Worm (Caenorhabditis elegans) whole organism, midembryonic: ENCODE measurements around the gene fipr-8.

ENCODE experiments used
- T22C8.4 ChIP-seq: fragments of 200-800 bp; sonication (Bioruptor generic); IDR thresholded peaks from 2 replicates; pipeline ENCODE4 v1.3.6; 2022; ENCODE audit warnings: missing genetic modification characterization, missing compliant biosample characterization
- cog-1 ChIP-seq: sonication (generic microtip); optimal IDR thresholded peaks from 2 replicates; lab custom pipeline; 2016; ENCODE audit warnings: missing genetic modification characterization, missing compliant biosample characterization
- flt-1 ChIP-seq: fragments of 200-800 bp; sonication (Bioruptor generic); IDR thresholded peaks from 2 replicates; pipeline ENCODE4 v1.3.6; 2022; ENCODE audit warnings: missing genetic modification characterization, missing compliant biosample characterization
- klf-2 ChIP-seq: fragments of 200-800 bp; sonication (Bioruptor generic); conservative IDR thresholded peaks from 2 replicates; pipeline ENCODE4 v1.3.6; 2022; ENCODE audit warnings: missing genetic modification reagents, missing genetic modification characterization, missing compliant biosample characterization
- med-1 ChIP-seq: sonication (generic microtip); optimal IDR thresholded peaks from 2 replicates; lab custom pipeline; 2017; ENCODE audit warnings: missing genetic modification characterization, mild to moderate bottlenecking, missing compliant biosample characterization, antibody characterized with exemption, missing genetic modification reagents; ENCODE audit not compliant: insufficient read depth
- ref-1 ChIP-seq: fragments of 200-800 bp; sonication (Bioruptor generic); conservative IDR thresholded peaks from 2 replicates; pipeline ENCODE4 v1.3.6; 2022; ENCODE audit warnings: missing genetic modification reagents, missing genetic modification characterization, missing compliant biosample characterization
- tab-1 ChIP-seq: fragments of 200-800 bp; sonication (Bioruptor generic); IDR thresholded peaks from 2 replicates; pipeline ENCODE4 v1.3.6; 2022; ENCODE audit warnings: missing genetic modification characterization, missing compliant biosample characterization
- ztf-23 ChIP-seq: fragments of 200-800 bp; sonication (Bioruptor generic); IDR thresholded peaks from 2 replicates; pipeline ENCODE4 v1.3.6; 2022; ENCODE audit warnings: missing genetic modification reagents, missing genetic modification characterization, missing compliant biosample characterization
- ztf-29 ChIP-seq: fragments of 200-800 bp; sonication (Bioruptor generic); IDR thresholded peaks from 2 replicates; pipeline ENCODE4 v1.3.6; 2022; ENCODE audit warnings: missing genetic modification reagents, missing genetic modification characterization, missing compliant biosample characterization

Gene fipr-8

DNA sequence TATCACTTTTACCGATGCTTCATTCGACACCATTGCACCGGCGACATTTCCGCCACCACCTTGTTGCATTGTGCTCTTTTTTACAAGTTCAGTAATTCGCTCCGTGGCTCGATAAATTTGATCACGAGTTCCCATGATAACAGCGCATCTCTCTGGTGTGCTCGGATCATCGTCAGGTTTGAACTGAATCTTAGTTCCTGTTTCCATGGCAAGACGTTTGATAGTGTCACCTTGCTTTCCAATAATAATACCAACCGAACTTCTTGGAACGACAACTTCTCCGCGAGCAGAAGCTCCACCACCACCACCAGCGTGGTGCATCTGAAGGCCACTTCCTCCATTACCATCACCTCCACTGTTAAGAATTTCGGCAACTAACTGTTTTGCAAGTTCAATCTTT, 2.6 kb downstream of the fipr-8 start:
- TF ChIP-seq ref-1 (GFP tag; lab: Robert Waterston, UW) (no peak), ztf-23 (no peak), flt-1 (GFP tag; lab: Robert Waterston, UW) (no peak), T22C8.4 (no peak), med-1 (no peak), ztf-29 (GFP tag; lab: Robert Waterston, UW) (no peak), cog-1 (tag; lab: Kevin White, UChicago) (no peak)

DNA sequence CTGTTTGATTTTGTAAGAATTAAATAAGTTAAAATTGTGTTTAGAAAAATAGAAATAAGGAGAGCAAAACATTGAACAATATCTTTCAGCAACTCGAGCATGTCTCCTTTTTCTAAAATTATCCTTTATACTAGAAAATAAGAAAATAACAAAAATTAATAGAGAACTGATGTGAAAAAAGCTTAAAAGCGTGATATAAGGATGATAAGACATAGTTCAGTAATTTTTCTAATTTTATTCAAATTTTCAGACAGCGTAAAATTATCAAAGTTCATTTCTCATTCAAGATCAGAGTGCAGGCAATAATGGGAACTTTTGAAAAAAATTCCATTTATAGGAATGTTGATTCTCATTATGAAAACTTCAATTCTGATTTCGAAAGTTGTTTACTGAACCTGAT, 6.4 kb downstream of the fipr-8 start, which contains the start of gene str-182:
TSS of gene str-182 (minus strand) at position 101 of the 400 bp plus-strand sequence.
- TF ChIP-seq ztf-23 (no peak), ztf-29 (GFP tag; lab: Robert Waterston, UW) (no peak), ref-1 (GFP tag; lab: Robert Waterston, UW) (no peak), T22C8.4 (no peak), med-1 (no peak), flt-1 (GFP tag; lab: Robert Waterston, UW) (no peak), cog-1 (tag; lab: Kevin White, UChicago) (no peak), klf-2 (GFP tag; lab: Robert Waterston, UW) (no peak), tab-1 (GFP tag; lab: Robert Waterston, UW) (no peak)

DNA sequence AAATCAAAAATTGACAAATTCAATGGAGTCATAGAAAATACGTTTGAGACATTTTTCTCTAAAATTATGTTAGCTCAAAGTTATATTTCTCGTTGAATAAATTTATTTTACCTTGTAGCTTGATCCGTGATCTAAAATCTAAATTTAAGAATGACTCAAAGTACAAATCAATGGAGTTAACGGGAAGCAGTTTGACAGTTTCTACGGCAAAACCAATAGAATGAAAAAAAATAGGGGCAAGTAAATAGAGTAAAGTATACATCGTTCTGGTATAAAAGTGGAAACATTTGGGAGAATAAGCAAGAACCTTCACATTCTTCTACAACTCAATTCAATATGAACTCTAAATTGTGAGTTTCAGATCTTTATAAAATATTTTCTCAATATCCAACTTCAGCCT, 8.8 kb downstream of the fipr-8 start, which contains the start of gene fipr-6:
TSS of gene fipr-6 (plus strand) at position 301 of the 400 bp plus-strand sequence.
- TF ChIP-seq ref-1 (GFP tag; lab: Robert Waterston, UW) (no peak), flt-1 (GFP tag; lab: Robert Waterston, UW) (no peak), T22C8.4 (no peak), med-1 (no peak), klf-2 (GFP tag; lab: Robert Waterston, UW) (no peak)

DNA sequence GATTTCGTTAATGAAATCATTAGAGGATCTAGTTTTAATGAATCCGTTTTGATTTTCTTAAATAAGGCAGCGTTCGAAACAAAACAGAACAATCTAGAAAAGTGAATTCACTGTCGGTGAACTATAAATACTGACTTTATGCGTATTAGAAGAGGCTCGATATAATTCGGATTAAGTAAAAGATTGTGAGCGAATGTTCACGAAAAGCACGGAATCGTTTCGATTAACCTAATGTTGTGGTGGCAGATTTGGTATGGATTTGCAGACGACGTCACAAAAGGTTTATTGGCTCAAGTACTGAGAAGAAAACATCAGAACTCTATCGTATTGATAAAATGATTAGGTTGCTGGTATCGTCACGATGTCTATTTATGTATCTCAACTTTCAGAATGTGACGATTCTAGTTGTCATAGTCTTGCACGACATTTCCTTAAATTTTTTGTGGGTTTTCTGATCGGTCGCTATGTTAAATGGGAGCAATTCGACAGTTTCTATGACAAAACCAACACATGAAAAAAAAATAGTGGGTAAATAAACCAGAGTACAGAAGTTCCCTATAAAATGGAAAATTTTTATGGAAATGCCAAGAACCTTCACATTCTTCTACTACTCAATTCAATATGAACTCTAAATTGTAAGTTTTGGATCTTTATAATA, 10.4 kb downstream of the fipr-8 start, which contains the start of the genes pyt-1 and fipr-7:
TSS of gene pyt-1 (minus strand) at position 101 of the 658 bp plus-strand sequence.
TSS of gene fipr-7 (plus strand) at position 608 of the 658 bp plus-strand sequence.
- TF ChIP-seq ref-1 (GFP tag; lab: Robert Waterston, UW), result no peak
- TF ChIP-seq flt-1 (GFP tag; lab: Robert Waterston, UW), result no peak
- TF ChIP-seq cog-1 (tag; lab: Kevin White, UChicago), result no peak
- TF ChIP-seq klf-2 (GFP tag; lab: Robert Waterston, UW), result no peak
- no peak for TF ChIP-seq ztf-23
- no peak for TF ChIP-seq ztf-29 (GFP tag; lab: Robert Waterston, UW)
- TF ChIP-seq T22C8.4, result no peak
- TF ChIP-seq med-1, result no peak

DNA sequence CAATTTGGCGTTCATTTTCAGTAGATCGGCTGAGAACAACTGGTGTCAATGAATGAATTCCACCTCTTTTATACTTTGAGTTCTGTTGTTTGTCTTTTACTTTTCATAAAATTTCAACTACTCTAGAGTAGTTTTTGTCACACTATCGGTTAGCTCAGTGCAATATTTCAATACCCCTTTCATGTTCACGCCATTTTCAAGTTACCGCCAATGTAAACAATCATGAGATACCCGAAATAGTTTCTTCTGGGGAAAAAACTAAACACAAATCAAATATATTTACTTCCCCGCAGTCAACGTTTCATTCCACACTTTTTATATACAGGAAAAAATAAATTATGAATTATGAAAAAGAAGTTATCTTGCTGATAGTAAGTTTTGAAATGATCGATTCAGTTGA, 11.4 kb downstream of the fipr-8 start, which contains the start of gene fipr-4:
TSS of gene fipr-4 (minus strand) at position 101 of the 400 bp plus-strand sequence.
- TF ChIP-seq med-1, result no peak
- TF ChIP-seq klf-2 (GFP tag; lab: Robert Waterston, UW), result no peak
- TF ChIP-seq ztf-23, result no peak
- TF ChIP-seq ztf-29 (GFP tag; lab: Robert Waterston, UW), result no peak
- no peak for TF ChIP-seq ref-1 (GFP tag; lab: Robert Waterston, UW)
- TF ChIP-seq tab-1 (GFP tag; lab: Robert Waterston, UW), result no peak
- TF ChIP-seq T22C8.4, result no peak
- TF ChIP-seq flt-1 (GFP tag; lab: Robert Waterston, UW), result no peak
- no peak for TF ChIP-seq cog-1 (tag; lab: Kevin White, UChicago)

DNA sequence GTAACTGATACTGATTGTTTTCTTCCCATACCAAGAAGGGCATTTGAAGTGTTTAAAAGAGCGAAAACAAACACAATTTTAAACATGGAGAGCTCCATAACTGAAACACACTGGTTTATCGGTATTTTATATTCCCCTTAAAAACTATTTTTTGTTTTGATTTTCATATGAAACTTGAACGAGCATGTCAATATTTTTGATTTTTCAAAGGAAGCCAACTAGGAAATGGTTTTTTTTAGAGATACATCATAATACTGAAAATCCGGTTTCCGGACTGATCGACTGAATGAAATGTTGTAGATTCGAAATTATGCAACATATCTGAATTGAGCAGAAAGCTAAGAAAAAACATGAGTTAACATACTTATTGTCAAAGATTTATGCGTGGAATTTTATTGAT, 12.4 kb downstream of the fipr-8 start, which contains the start of gene ttr-19:
TSS of gene ttr-19 (minus strand) at position 101 of the 400 bp plus-strand sequence.
- TF ChIP-seq flt-1 (GFP tag; lab: Robert Waterston, UW) (no peak), T22C8.4 (no peak), med-1 (no peak), ref-1 (GFP tag; lab: Robert Waterston, UW) (no peak)

- TF ChIP-seq klf-2 (GFP tag; lab: Robert Waterston, UW), result no peak
- TF ChIP-seq med-1, result no peak
- no peak for TF ChIP-seq flt-1 (GFP tag; lab: Robert Waterston, UW)
- no peak for TF ChIP-seq T22C8.4
Observed at ce11 chrV:10225610-10226009, 14.2 kb downstream of the fipr-8 start, which contains the start of gene daf-36. Gene daf-36 (minus strand): TSS chrV:10225710.

ce11 chrV:10224619-10225018, 15.1 kb downstream of the fipr-8 start:
- TF ChIP-seq flt-1 (GFP tag; lab: Robert Waterston, UW) (no peak), klf-2 (GFP tag; lab: Robert Waterston, UW) (no peak), med-1 (no peak), cog-1 (tag; lab: Kevin White, UChicago) (no peak), tab-1 (GFP tag; lab: Robert Waterston, UW) (no peak), ztf-23 (no peak)

DNA sequence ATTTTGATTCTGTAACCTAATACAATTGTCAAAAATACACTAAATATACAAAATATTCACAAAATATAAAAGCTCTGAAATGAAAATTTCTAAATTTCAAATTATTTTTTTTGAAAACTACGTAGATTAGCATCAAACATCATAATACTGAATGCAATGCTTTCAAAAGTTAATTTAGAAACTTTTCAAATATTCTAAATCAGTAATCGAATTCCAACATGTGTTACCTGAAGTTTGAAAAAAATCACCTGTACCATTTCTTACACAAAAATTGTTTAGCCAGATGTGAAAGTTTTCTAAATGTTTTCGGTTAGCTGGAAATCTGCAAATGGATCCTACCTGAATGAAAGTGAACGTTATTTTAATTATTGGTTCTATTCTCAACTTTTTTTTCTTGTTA, 17.8 kb downstream of the fipr-8 start, which contains the start of gene C12D8.20:
TSS of gene C12D8.20 (plus strand) at position 301 of the 400 bp plus-strand sequence.
- TF ChIP-seq tab-1 (GFP tag; lab: Robert Waterston, UW) (no peak), med-1 (no peak), ref-1 (GFP tag; lab: Robert Waterston, UW) (no peak), ztf-29 (GFP tag; lab: Robert Waterston, UW) (no peak), cog-1 (tag; lab: Kevin White, UChicago) (no peak), flt-1 (GFP tag; lab: Robert Waterston, UW) (no peak), klf-2 (GFP tag; lab: Robert Waterston, UW) (no peak), T22C8.4 (no peak), ztf-23 (no peak)

ce11 chrV:10221317-10221716, 18.4 kb downstream of the fipr-8 start, which contains the start of the genes fipr-5 and fipr-9:
Gene fipr-5 (minus strand): TSS chrV:10221417.
Gene fipr-9 (plus strand): TSS chrV:10221662.
- TF ChIP-seq ztf-29 (GFP tag; lab: Robert Waterston, UW), result no peak
- TF ChIP-seq med-1, result no peak
- no peak for TF ChIP-seq tab-1 (GFP tag; lab: Robert Waterston, UW)
- no peak for TF ChIP-seq ref-1 (GFP tag; lab: Robert Waterston, UW)
